Fruit fly (Drosophila melanogaster) whole organism, prepupa: Measurements from ENCODE around the gene CG6893.

Source experiments
- Blimp-1 ChIP-seq: fragments of 200-800 bp; sonication (Bioruptor generic); optimal IDR thresholded peaks from 3 replicates; lab custom pipeline; 2017; ENCODE audit warnings: missing biosample characterization, missing genetic modification characterization, mild to moderate bottlenecking, moderate library complexity, missing genetic modification reagents
- CG10631 ChIP-seq: fragments of 200-800 bp; sonication (Bioruptor generic); optimal IDR thresholded peaks from 2 replicates; lab custom pipeline; 2016; ENCODE audit warnings: missing biosample characterization, missing genetic modification characterization
- CG10669 ChIP-seq: fragments of 200-800 bp; sonication (Bioruptor generic); optimal IDR thresholded peaks from 3 replicates; lab custom pipeline; 2018; ENCODE audit warnings: missing biosample characterization, mild to moderate bottlenecking, missing genetic modification characterization, moderate library complexity
- CG11762 ChIP-seq: fragments of 200-800 bp; sonication (Bioruptor generic); optimal IDR thresholded peaks from 3 replicates; lab custom pipeline; 2016; ENCODE audit warnings: missing biosample characterization, missing genetic modification characterization; ENCODE audit not compliant: insufficient read depth
- CG11902 ChIP-seq: fragments of 200-800 bp; sonication (Bioruptor generic); optimal IDR thresholded peaks from 3 replicates; lab custom pipeline; 2016; ENCODE audit warnings: missing biosample characterization, missing genetic modification characterization
- CG15336 ChIP-seq: fragments of 200-800 bp; sonication (Bioruptor generic); IDR thresholded peaks from 2 replicates; pipeline ENCODE4 v1.3.6; 2022; ENCODE audit warnings: missing biosample characterization, missing genetic modification characterization
- CG16779 ChIP-seq: fragments of 200-800 bp; sonication (Bioruptor generic); optimal IDR thresholded peaks from 3 replicates; lab custom pipeline; 2017; ENCODE audit warnings: missing biosample characterization, mild to moderate bottlenecking, missing genetic modification characterization
- CG3032 ChIP-seq: fragments of 200-800 bp; optimal IDR thresholded peaks from 2 replicates; lab custom pipeline; 2019; ENCODE audit warnings: missing biosample characterization, mild to moderate bottlenecking, missing genetic modification characterization, moderate library complexity
- CG31627 ChIP-seq: fragments of 200-800 bp; sonication (Bioruptor generic); optimal IDR thresholded peaks from 3 replicates; lab custom pipeline; 2016; ENCODE audit warnings: missing biosample characterization, missing genetic modification characterization
- CG32006 ChIP-seq: fragments of 200-800 bp; sonication (Bioruptor generic); optimal IDR thresholded peaks from 3 replicates; lab custom pipeline; 2017; ENCODE audit warnings: missing biosample characterization, mild to moderate bottlenecking, missing genetic modification characterization
- CG34406 ChIP-seq: fragments of 200-800 bp; sonication (Bioruptor generic); optimal IDR thresholded peaks from 3 replicates; lab custom pipeline; 2016; ENCODE audit warnings: missing biosample characterization, missing genetic modification characterization
- CG4318 ChIP-seq: fragments of 200-800 bp; sonication (Bioruptor generic); optimal IDR thresholded peaks from 3 replicates; lab custom pipeline; 2017; ENCODE audit warnings: missing biosample characterization, mild to moderate bottlenecking, missing genetic modification characterization
- CG6163 ChIP-seq: fragments of 200-800 bp; sonication (Bioruptor generic); IDR thresholded peaks from 3 replicates; pipeline ENCODE4 v1.3.6; 2022; ENCODE audit warnings: missing biosample characterization, missing genetic modification characterization
- CG6276 ChIP-seq: fragments of 200-800 bp; sonication (Bioruptor generic); optimal IDR thresholded peaks from 2 replicates; lab custom pipeline; 2017; ENCODE audit warnings: missing biosample characterization, mild to moderate bottlenecking, missing genetic modification characterization
- CG6808 ChIP-seq: fragments of 200-800 bp; sonication (Bioruptor generic); optimal IDR thresholded peaks from 3 replicates; lab custom pipeline; 2017; ENCODE audit warnings: missing biosample characterization, missing genetic modification characterization, mild to moderate bottlenecking, moderate library complexity, missing genetic modification reagents
- CG6854 ChIP-seq: fragments of 200-800 bp; sonication (Bioruptor generic); optimal IDR thresholded peaks from 2 replicates; lab custom pipeline; 2017; ENCODE audit warnings: missing biosample characterization, mild to moderate bottlenecking, missing genetic modification characterization
- CG7368 ChIP-seq: fragments of 200-800 bp; sonication (Bioruptor generic); optimal IDR thresholded peaks from 3 replicates; lab custom pipeline; 2016; ENCODE audit warnings: missing biosample characterization, missing genetic modification characterization
- CG8319 ChIP-seq: fragments of 200-800 bp; sonication (Bioruptor generic); optimal IDR thresholded peaks from 3 replicates; lab custom pipeline; 2016; ENCODE audit warnings: missing biosample characterization, missing genetic modification characterization
- CG8632 ChIP-seq: fragments of 200-800 bp; sonication (Bioruptor generic); optimal IDR thresholded peaks from 3 replicates; lab custom pipeline; 2016; ENCODE audit warnings: missing biosample characterization, missing genetic modification characterization
- CG9139 ChIP-seq: fragments of 200-800 bp; sonication (Bioruptor generic); optimal IDR thresholded peaks from 3 replicates; lab custom pipeline; 2017; ENCODE audit warnings: missing biosample characterization, mild to moderate bottlenecking, missing genetic modification characterization
- Eip78C ChIP-seq: fragments of 200-800 bp; sonication (Bioruptor generic); peaks from one replicate; lab custom pipeline; 2016; ENCODE audit warnings: missing biosample characterization, missing genetic modification characterization
- Ets96B ChIP-seq: fragments of 200-800 bp; optimal IDR thresholded peaks from 2 replicates; lab custom pipeline; 2019; ENCODE audit warnings: missing biosample characterization, mild to moderate bottlenecking, missing genetic modification characterization, moderate library complexity
- Hr38 ChIP-seq: sonication (Bioruptor generic); optimal IDR thresholded peaks from 2 replicates; lab custom pipeline; 2016; ENCODE audit warnings: missing biosample characterization, missing genetic modification characterization
- Hr39 ChIP-seq: fragments of 200-800 bp; sonication (Bioruptor generic); optimal IDR thresholded peaks from 2 replicates; lab custom pipeline; 2016; ENCODE audit warnings: missing biosample characterization, missing genetic modification characterization
- Lpt ChIP-seq: fragments of 200-800 bp; sonication (Bioruptor generic); optimal IDR thresholded peaks from 3 replicates; lab custom pipeline; 2016; ENCODE audit warnings: missing biosample characterization, missing genetic modification characterization
- Met ChIP-seq: fragments of 200-800 bp; sonication (Bioruptor generic); optimal IDR thresholded peaks from 3 replicates; lab custom pipeline; 2016; ENCODE audit warnings: missing biosample characterization, missing genetic modification characterization
- Smox ChIP-seq: fragments of 200-800 bp; sonication (Bioruptor generic); optimal IDR thresholded peaks from 3 replicates; lab custom pipeline; 2016; ENCODE audit warnings: missing biosample characterization, missing genetic modification characterization
- Sox102F ChIP-seq: fragments of 200-800 bp; sonication (Bioruptor generic); optimal IDR thresholded peaks from 2 replicates; lab custom pipeline; 2016; ENCODE audit warnings: missing biosample characterization, mild to moderate bottlenecking, missing genetic modification characterization
- Sox14 ChIP-seq: fragments of 200-800 bp; sonication (Bioruptor generic); optimal IDR thresholded peaks from 3 replicates; lab custom pipeline; 2016; ENCODE audit warnings: missing biosample characterization, missing genetic modification characterization
- Sox15 ChIP-seq: fragments of 200-800 bp; sonication (Bioruptor generic); optimal IDR thresholded peaks from 3 replicates; lab custom pipeline; 2016; ENCODE audit warnings: missing biosample characterization, missing genetic modification characterization
- achi ChIP-seq: fragments of 200-800 bp; sonication (Bioruptor generic); optimal IDR thresholded peaks from 3 replicates; lab custom pipeline; 2016; ENCODE audit warnings: missing biosample characterization, missing genetic modification characterization
- acj6 ChIP-seq: fragments of 200-800 bp; sonication (Bioruptor generic); optimal IDR thresholded peaks from 3 replicates; lab custom pipeline; 2016; ENCODE audit warnings: missing biosample characterization, missing genetic modification characterization
- cyc ChIP-seq: fragments of 200-800 bp; sonication (Bioruptor generic); optimal IDR thresholded peaks from 3 replicates; lab custom pipeline; 2016; ENCODE audit warnings: missing biosample characterization, missing genetic modification characterization
- dac ChIP-seq: fragments of 200-800 bp; sonication (Bioruptor generic); optimal IDR thresholded peaks from 2 replicates; lab custom pipeline; 2017; ENCODE audit warnings: missing biosample characterization, mild to moderate bottlenecking, missing genetic modification characterization
- dsx ChIP-seq: fragments of 200-800 bp; optimal IDR thresholded peaks from 3 replicates; lab custom pipeline; 2019; ENCODE audit warnings: missing biosample characterization, mild to moderate bottlenecking, missing genetic modification characterization, moderate library complexity; ENCODE audit not compliant: poor library complexity, severe bottlenecking
- eg ChIP-seq: fragments of 200-800 bp; sonication (Bioruptor generic); IDR thresholded peaks from 3 replicates; pipeline ENCODE4 v1.3.6; 2022; ENCODE audit warnings: missing biosample characterization, missing genetic modification characterization
- esn ChIP-seq: fragments of 200-800 bp; sonication (Bioruptor generic); optimal IDR thresholded peaks from 2 replicates; lab custom pipeline; 2016; ENCODE audit warnings: missing biosample characterization, mild to moderate bottlenecking, missing genetic modification characterization, moderate library complexity
- fd59A ChIP-seq: fragments of 200-800 bp; sonication (Bioruptor generic); optimal IDR thresholded peaks from 2 replicates; lab custom pipeline; 2017; ENCODE audit warnings: missing biosample characterization, mild to moderate bottlenecking, missing genetic modification characterization, missing genetic modification reagents
- fd85E ChIP-seq: fragments of 200-800 bp; sonication (Bioruptor generic); optimal IDR thresholded peaks from 3 replicates; lab custom pipeline; 2016; ENCODE audit warnings: missing biosample characterization, missing genetic modification characterization
- fkh ChIP-seq: fragments of 200-800 bp; sonication (Bioruptor generic); optimal IDR thresholded peaks from 3 replicates; lab custom pipeline; 2017; ENCODE audit warnings: missing biosample characterization, mild to moderate bottlenecking, missing genetic modification characterization, moderate library complexity
- lz ChIP-seq: fragments of 200-800 bp; sonication (Bioruptor generic); optimal IDR thresholded peaks from 3 replicates; lab custom pipeline; 2016; ENCODE audit warnings: missing biosample characterization, missing genetic modification characterization
- net ChIP-seq: fragments of 200-800 bp; sonication (Bioruptor generic); optimal IDR thresholded peaks from 3 replicates; lab custom pipeline; 2016; ENCODE audit warnings: missing biosample characterization, missing genetic modification characterization
- pdm3 ChIP-seq: fragments of 200-800 bp; sonication (Bioruptor generic); optimal IDR thresholded peaks from 3 replicates; lab custom pipeline; 2016; ENCODE audit warnings: missing biosample characterization, missing genetic modification characterization
- salr ChIP-seq, 2 experiments: fragments of 200-800 bp; sonication (Bioruptor generic); optimal IDR thresholded peaks; 3 replicates each; lab custom pipeline; 2016 to 2018; ENCODE audit warnings: missing biosample characterization in 2 of 2, missing genetic modification characterization in 2 of 2, mild to moderate bottlenecking in 1 of 2
- ss ChIP-seq, 2 experiments: fragments of 200-800 bp; sonication (Bioruptor generic); optimal IDR thresholded peaks; 2 replicates in 1 of 2; 3 replicates in 1 of 2; lab custom pipeline; 2017 to 2018; ENCODE audit warnings: mild to moderate bottlenecking in 2 of 2, missing biosample characterization in 2 of 2, missing genetic modification characterization in 2 of 2, moderate library complexity in 1 of 2
- svp ChIP-seq: fragments of 200-800 bp; sonication (Bioruptor generic); peaks from one replicate; lab custom pipeline; 2016; ENCODE audit warnings: missing biosample characterization, missing genetic modification characterization
- topi ChIP-seq: fragments of 200-800 bp; sonication (Bioruptor generic); optimal IDR thresholded peaks from 3 replicates; lab custom pipeline; 2016; ENCODE audit warnings: missing biosample characterization, missing genetic modification characterization
- vri ChIP-seq: fragments of 200-800 bp; sonication (Bioruptor generic); optimal IDR thresholded peaks from 3 replicates; lab custom pipeline; 2016; ENCODE audit warnings: missing biosample characterization, mild to moderate bottlenecking, missing genetic modification characterization

Gene CG6893

dm6 chr3L:18672986-18673633, 20.9 kb upstream of the CG6893 start, which contains the start of gene Capr (continued):
- TF ChIP-seq achi (no peak), salr (GFP tag; optimal IDR thresholded peaks at IDR 0.05; lab: Kevin White, UChicago) (no peak), CG31627 (peak; percentile 45), dac (no peak), svp (peak; percentile 61), Met (GFP tag; lab: Kevin White, UChicago) (peak; percentile 37), vri (GFP tag; lab: Kevin White, UChicago) (no peak), CG8319 (no peak), Sox14 (peak; percentile 44), fkh (GFP tag; lab: Kevin White, UChicago) (no peak), CG6163 (GFP tag; lab: Robert Waterston, UW) (peak; percentile 43; the same call in 2 of the 3 replicates), Sox102F (no peak), CG6854 (GFP tag; lab: Kevin White, UChicago) (peak; percentile 23), pdm3 (no peak), acj6 (no peak)
- TF ChIP-seq, all 60 proteins: peak for 18

- TF ChIP-seq Met (GFP tag; lab: Kevin White, UChicago) (peak; percentile 87), CG8632 (GFP tag; lab: Kevin White, UChicago) (peak; percentile 91), CG34406 (peak; percentile 93), net (GFP tag; lab: Kevin White, UChicago) (peak; percentile 87), pdm3 (no peak), Sox102F (peak; percentile 80), Lpt (GFP tag; lab: Kevin White, UChicago) (peak; percentile 83), acj6 (peak; percentile 85), Hr38 (no peak), CG8319 (peak; percentile 64), Sox15 (peak; percentile 54), CG3032 (peak; percentile 86), fkh (GFP tag; lab: Kevin White, UChicago) (no peak), Eip78C (peak; percentile 97), CG16779 (tag; lab: Kevin White, UChicago) (no peak), CG6808 (GFP tag; lab: Kevin White, UChicago) (no peak), eg (GFP tag; lab: Robert Waterston, UW) (peak; percentile 97), dac (no peak), dsx (peak; percentile 71), svp (peak; percentile 90), cyc (peak; percentile 85), CG9139 (GFP tag; lab: Kevin White, UChicago) (peak; percentile 40), CG10669 (GFP tag; lab: Kevin White, UChicago) (peak; percentile 84), CG11762 (GFP tag; lab: Kevin White, UChicago) (peak; percentile 84), lz (GFP tag; lab: Kevin White, UChicago) (peak; percentile 79), Ets96B (tag; lab: Kevin White, UChicago) (peak; percentile 83), CG4318 (GFP tag; lab: Kevin White, UChicago) (peak; percentile 55), Smox (peak; percentile 82), CG15336 (GFP tag; lab: Robert Waterston, UW) (peak; percentile 96), CG10631 (GFP tag; lab: Kevin White, UChicago) (peak; percentile 88), ss (GFP tag; optimal IDR thresholded peaks at IDR 0.05; lab: Kevin White, UChicago) (peak in 1 of 2 experiments; percentile 70), CG6854 (GFP tag; lab: Kevin White, UChicago) (no peak), CG6276 (GFP tag; lab: Kevin White, UChicago) (no peak), Blimp-1 (peak; percentile 64), CG11902 (GFP tag; lab: Kevin White, UChicago) (peak; percentile 67), Hr39 (peak; percentile 50), fd85E (GFP tag; lab: Kevin White, UChicago) (no peak), CG7368 (GFP tag; lab: Kevin White, UChicago) (peak; percentile 85), esn (peak; percentile 92), CG32006 (GFP tag; lab: Kevin White, UChicago) (peak; percentile 90), fd59A (GFP tag; lab: Kevin White, UChicago) (peak; percentile 51), topi (peak; percentile 88)
Measured at dm6 chr3L:18675363-18675866, 18.6 kb upstream of the CG6893 start, which contains the start of the genes GNBP2 and GNBP1. Gene GNBP2, minus strand, starts transcription at chr3L:18675413. Gene GNBP1, plus strand, starts transcription at chr3L:18675800.
